Worm (Caenorhabditis elegans) whole organism, L4 larva: ENCODE measurements around the gene cyp-34A6.

Experiments used
- R02D3.7 ChIP-seq: fragments of 150-350 bp; sonication (generic microtip); optimal IDR thresholded peaks from 3 replicates; lab custom pipeline; 2014; ENCODE audit warnings: missing biosample characterization, missing genetic modification characterization
- T26A8.4 ChIP-seq: fragments of 200-800 bp; sonication (Bioruptor generic); IDR thresholded peaks from 2 replicates; pipeline ENCODE4 v1.3.6; 2022; ENCODE audit warnings: missing genetic modification characterization, missing compliant biosample characterization
- aly-2 ChIP-seq: sonication (generic microtip); optimal IDR thresholded peaks from 2 replicates; lab custom pipeline; 2018; ENCODE audit warnings: missing biosample characterization, missing genetic modification characterization
- ama-1 ChIP-seq: fragments of 150-350 bp; optimal IDR thresholded peaks from 2 replicates; lab custom pipeline; 2014; ENCODE audit warnings: inconsistent platforms, mixed read lengths
- fkh-10 ChIP-seq: fragments of 150-350 bp; optimal IDR thresholded peaks from 2 replicates; lab custom pipeline; 2014; ENCODE audit warnings: missing biosample characterization, missing genetic modification reagents, missing genetic modification characterization
- fos-1 ChIP-seq: fragments of 150-350 bp; optimal IDR thresholded peaks from 2 replicates; lab custom pipeline; 2014; ENCODE audit warnings: missing biosample characterization, missing genetic modification characterization
- lin-13 ChIP-seq: fragments of 150-350 bp; optimal IDR thresholded peaks from 2 replicates; lab custom pipeline; 2014; ENCODE audit warnings: missing biosample characterization, missing genetic modification reagents, missing genetic modification characterization
- lin-29 ChIP-seq: fragments of 200-800 bp; sonication (Bioruptor generic); IDR thresholded peaks from 2 replicates; pipeline ENCODE4 v1.3.6; 2022; ENCODE audit warnings: missing genetic modification reagents, missing genetic modification characterization, missing compliant biosample characterization
- lir-3 ChIP-seq: sonication (generic microtip); optimal IDR thresholded peaks from 2 replicates; lab custom pipeline; 2016; ENCODE audit warnings: mild to moderate bottlenecking, missing genetic modification characterization, missing compliant biosample characterization
- mxl-2 ChIP-seq: fragments of 200-800 bp; sonication (Bioruptor generic); conservative IDR thresholded peaks from 2 replicates; pipeline ENCODE4 v1.3.6; 2022; ENCODE audit warnings: missing genetic modification reagents, missing genetic modification characterization, missing compliant biosample characterization
- nhr-42 ChIP-seq: fragments of 200-800 bp; sonication (Bioruptor generic); IDR thresholded peaks from 2 replicates; pipeline ENCODE4 v1.3.6; 2022; ENCODE audit warnings: missing genetic modification characterization, missing compliant biosample characterization
- nhr-77 ChIP-seq: fragments of 150-350 bp; optimal IDR thresholded peaks from 2 replicates; lab custom pipeline; 2014; ENCODE audit warnings: missing biosample characterization, missing genetic modification characterization
- unc-39 ChIP-seq: sonication (generic microtip); optimal IDR thresholded peaks from 2 replicates; lab custom pipeline; 2017; ENCODE audit warnings: missing biosample characterization, missing genetic modification characterization

- TF ChIP-seq ama-1 (lab: Kevin White, UChicago) = no peak
- TF ChIP-seq lin-13 = no peak
- no peak for TF ChIP-seq unc-39 (tag; lab: Kevin White, UChicago)
- TF ChIP-seq fos-1 = no peak
- TF ChIP-seq R02D3.7 (tag; lab: Kevin White, UChicago) = no peak
- TF ChIP-seq lin-29 (GFP tag; lab: Robert Waterston, UW) = no peak
- TF ChIP-seq nhr-42 (GFP tag; lab: Robert Waterston, UW) = no peak
- TF ChIP-seq lir-3 (tag; lab: Kevin White, UChicago) = no peak
- no peak for TF ChIP-seq fkh-10 (GFP tag; lab: Kevin White, UChicago)
- no peak for TF ChIP-seq aly-2 (tag; lab: Kevin White, UChicago)
- no peak for TF ChIP-seq mxl-2 (GFP tag; lab: Robert Waterston, UW)
- TF ChIP-seq nhr-77 (tag; lab: Kevin White, UChicago) = no peak
- TF ChIP-seq T26A8.4 = no peak
Observed at ce11 chrV:4007927-4008326, 46.8 kb upstream of the cyp-34A6 start, which contains the start of gene srh-7.
